Worm (Caenorhabditis elegans) whole organism, L4 larva: Measurements from ENCODE around the gene F53F1.4.

Source experiments
- ceh-62 ChIP-seq: sonication (generic microtip); optimal IDR thresholded peaks from 2 replicates; lab custom pipeline; 2017; ENCODE audit warnings: missing biosample characterization, missing genetic modification characterization
- ces-1 ChIP-seq: fragments of 150-350 bp; sonication (generic microtip); optimal IDR thresholded peaks from 4 replicates; lab custom pipeline; 2014; ENCODE audit warnings: missing biosample characterization, missing genetic modification reagents, missing genetic modification characterization
- dmd-9 ChIP-seq: fragments of 200-800 bp; sonication (Bioruptor generic); IDR thresholded peaks from 2 replicates; pipeline ENCODE4 v1.3.6; 2022; ENCODE audit warnings: missing genetic modification reagents, missing genetic modification characterization, missing compliant biosample characterization
- egl-27 ChIP-seq: sonication (generic microtip); optimal IDR thresholded peaks from 3 replicates; lab custom pipeline; 2017; ENCODE audit warnings: missing biosample characterization, missing genetic modification reagents, missing genetic modification characterization
- lim-7 ChIP-seq: fragments of 200-800 bp; sonication (Bioruptor generic); IDR thresholded peaks from 2 replicates; pipeline ENCODE4 v1.3.6; 2022; ENCODE audit warnings: missing genetic modification characterization, missing compliant biosample characterization
- unc-130 ChIP-seq: sonication (generic microtip); optimal IDR thresholded peaks from 2 replicates; lab custom pipeline; 2016; ENCODE audit warnings: missing genetic modification reagents, missing genetic modification characterization, missing compliant biosample characterization

- no peak for TF ChIP-seq dmd-9
- no peak for TF ChIP-seq ceh-62 (tag; lab: Kevin White, UChicago)
- no peak for TF ChIP-seq egl-27 (tag; lab: Kevin White, UChicago)
- TF ChIP-seq unc-130 (GFP tag; lab: Kevin White, UChicago): no peak
- TF ChIP-seq ces-1 (GFP tag; lab: Kevin White, UChicago): no peak
- no peak for TF ChIP-seq lim-7
These were observed 4.4 kb upstream of the F53F1.4 start, which contains the start of gene F53F1.2 for ce11 chrV:13406511-13406910.
